Worm (Caenorhabditis elegans) whole organism, late embryonic: ENCODE results near the gene Y111B2A.12.
A peak's percentile ranks its signal among the peaks of the same experiment; 100 is the strongest.

Experiments used
- F13H6.1 ChIP-seq: sonication (generic microtip); optimal IDR thresholded peaks from 2 replicates; lab custom pipeline; 2016; ENCODE audit warnings: missing genetic modification characterization, missing compliant biosample characterization
- K09A11.1 ChIP-seq: sonication (generic microtip); optimal IDR thresholded peaks from 2 replicates; lab custom pipeline; 2017; ENCODE audit warnings: antibody characterized with exemption, mild to moderate bottlenecking, missing genetic modification characterization, missing compliant biosample characterization; ENCODE audit not compliant: insufficient read depth
- ceh-14 ChIP-seq: sonication (generic microtip); optimal IDR thresholded peaks from 2 replicates; lab custom pipeline; 2016; ENCODE audit warnings: missing genotype, missing genetic modification characterization, missing compliant biosample characterization
- ceh-18 ChIP-seq: sonication (generic microtip); optimal IDR thresholded peaks from 2 replicates; lab custom pipeline; 2016; ENCODE audit warnings: missing genetic modification characterization, missing compliant biosample characterization
- ceh-19 ChIP-seq: fragments of 200-800 bp; sonication (Bioruptor generic); optimal IDR thresholded peaks from 2 replicates; lab custom pipeline; 2018; ENCODE audit warnings: mild to moderate bottlenecking, missing genetic modification characterization, missing compliant biosample characterization
- ceh-22 ChIP-seq: sonication (generic microtip); optimal IDR thresholded peaks from 2 replicates; lab custom pipeline; 2017; ENCODE audit warnings: missing biosample characterization, missing genetic modification characterization
- ceh-30 ChIP-seq: fragments of 150-350 bp; optimal IDR thresholded peaks from 2 replicates; lab custom pipeline; 2014; ENCODE audit warnings: missing biosample characterization, missing genetic modification characterization
- ceh-45 ChIP-seq: fragments of 200-800 bp; sonication (Bioruptor generic); IDR thresholded peaks from 2 replicates; pipeline ENCODE4 v1.3.6; 2022; ENCODE audit warnings: missing genetic modification reagents, missing genetic modification characterization, missing compliant biosample characterization
- ceh-48 ChIP-seq: sonication (generic microtip); optimal IDR thresholded peaks from 2 replicates; lab custom pipeline; 2016; ENCODE audit warnings: missing genetic modification characterization, inconsistent platforms, missing compliant biosample characterization
- ceh-6 ChIP-seq: fragments of 200-800 bp; sonication (Bioruptor generic); optimal IDR thresholded peaks from 2 replicates; lab custom pipeline; 2018; ENCODE audit warnings: mild to moderate bottlenecking, missing genetic modification characterization, missing compliant biosample characterization
- che-1 ChIP-seq: sonication (generic microtip); optimal IDR thresholded peaks from 2 replicates; lab custom pipeline; 2016; ENCODE audit warnings: mild to moderate bottlenecking, missing genetic modification characterization, missing compliant biosample characterization
- dve-1 ChIP-seq: sonication (generic microtip); optimal IDR thresholded peaks from 2 replicates; lab custom pipeline; 2017; ENCODE audit warnings: antibody characterized with exemption, mild to moderate bottlenecking, missing genetic modification characterization, missing compliant biosample characterization
- elt-2 ChIP-seq: sonication (generic microtip); optimal IDR thresholded peaks from 2 replicates; lab custom pipeline; 2016; ENCODE audit warnings: missing genetic modification reagents, missing genetic modification characterization, missing compliant biosample characterization
- hlh-13 ChIP-seq: fragments of 200-800 bp; sonication (Bioruptor generic); optimal IDR thresholded peaks from 2 replicates; lab custom pipeline; 2018; ENCODE audit warnings: mild to moderate bottlenecking, missing genetic modification characterization, missing compliant biosample characterization
- hlh-6 ChIP-seq: sonication (generic microtip); optimal IDR thresholded peaks from 2 replicates; lab custom pipeline; 2016; ENCODE audit warnings: missing genotype, missing genetic modification characterization, missing compliant biosample characterization
- hlh-8 ChIP-seq: sonication (generic microtip); optimal IDR thresholded peaks from 2 replicates; lab custom pipeline; 2016; ENCODE audit warnings: missing genotype, missing genetic modification characterization, missing compliant biosample characterization
- lin-11 ChIP-seq: fragments of 200-800 bp; sonication (Bioruptor generic); optimal IDR thresholded peaks from 2 replicates; lab custom pipeline; 2018; ENCODE audit warnings: mild to moderate bottlenecking, missing genetic modification characterization, missing compliant biosample characterization
- madf-2 ChIP-seq: sonication (generic microtip); optimal IDR thresholded peaks from 2 replicates; lab custom pipeline; 2017; ENCODE audit warnings: missing genetic modification characterization, missing compliant biosample characterization
- mec-3 ChIP-seq: sonication (generic microtip); optimal IDR thresholded peaks from 2 replicates; lab custom pipeline; 2016; ENCODE audit warnings: borderline replicate concordance, missing genetic modification characterization, missing compliant biosample characterization
- nfya-1 ChIP-seq: sonication (generic microtip); optimal IDR thresholded peaks from 2 replicates; lab custom pipeline; 2017; ENCODE audit warnings: missing genetic modification characterization, mild to moderate bottlenecking, missing compliant biosample characterization, antibody characterized with exemption, moderate library complexity
- nhr-11 ChIP-seq: fragments of 150-350 bp; optimal IDR thresholded peaks from 2 replicates; lab custom pipeline; 2014; ENCODE audit warnings: missing biosample characterization, missing genetic modification characterization
- npax-4 ChIP-seq: sonication (generic microtip); optimal IDR thresholded peaks from 2 replicates; lab custom pipeline; 2016; ENCODE audit warnings: missing genetic modification characterization, missing compliant biosample characterization
- pax-1 ChIP-seq: fragments of 150-350 bp; optimal IDR thresholded peaks from 2 replicates; lab custom pipeline; 2014; ENCODE audit warnings: missing biosample characterization, missing genetic modification characterization
- pha-2 ChIP-seq: sonication (generic microtip); optimal IDR thresholded peaks from 2 replicates; lab custom pipeline; 2017; ENCODE audit warnings: mild to moderate bottlenecking, missing genetic modification characterization, missing compliant biosample characterization
- pha-4 ChIP-seq: fragments of 150-350 bp; optimal IDR thresholded peaks from 2 replicates; lab custom pipeline; 2018; ENCODE audit warnings: missing biosample characterization, missing genetic modification reagents, missing genetic modification characterization
- pros-1 ChIP-seq: fragments of 150-350 bp; optimal IDR thresholded peaks from 2 replicates; lab custom pipeline; 2014; ENCODE audit warnings: missing biosample characterization, missing genetic modification reagents, missing genetic modification characterization
- ref-2 ChIP-seq: sonication (generic microtip); optimal IDR thresholded peaks from 2 replicates; lab custom pipeline; 2016; ENCODE audit warnings: missing genetic modification characterization, missing compliant biosample characterization
- rnt-1 ChIP-seq: sonication (generic microtip); optimal IDR thresholded peaks from 2 replicates; lab custom pipeline; 2016; ENCODE audit warnings: missing genetic modification characterization, missing compliant biosample characterization
- sdc-2 ChIP-seq: sonication (generic microtip); optimal IDR thresholded peaks from 2 replicates; lab custom pipeline; 2016; ENCODE audit warnings: missing genotype, missing genetic modification characterization, missing compliant biosample characterization
- sox-2 ChIP-seq: fragments of 200-800 bp; sonication (Bioruptor generic); IDR thresholded peaks from 2 replicates; pipeline ENCODE4 v1.3.6; 2022; ENCODE audit warnings: missing genetic modification reagents, missing genetic modification characterization, missing compliant biosample characterization
- tbx-2 ChIP-seq: sonication (generic microtip); optimal IDR thresholded peaks from 2 replicates; lab custom pipeline; 2016; ENCODE audit warnings: missing genetic modification characterization, missing compliant biosample characterization
- tbx-7 ChIP-seq: sonication (generic microtip); optimal IDR thresholded peaks from 2 replicates; lab custom pipeline; 2016; ENCODE audit warnings: missing genotype, missing genetic modification characterization, missing compliant biosample characterization
- ttx-3 ChIP-seq: sonication (generic microtip); optimal IDR thresholded peaks from 2 replicates; lab custom pipeline; 2016; ENCODE audit warnings: missing genetic modification reagents, missing genetic modification characterization, missing compliant biosample characterization
- unc-3 ChIP-seq, 2 experiments: fragments of 200-800 bp in 1 of 2; sonication (Bioruptor generic) in 1 of 2; sonication (generic microtip) in 1 of 2; conservative IDR thresholded peaks in 1 of 2; optimal IDR thresholded peaks in 1 of 2; 2 replicates each; pipeline versions ENCODE4 v1.3.6 to Lab custom; 2016 to 2022; ENCODE audit warnings: missing compliant biosample characterization in 2 of 2, missing genetic modification characterization in 2 of 2, missing genetic modification reagents in 1 of 2
- unc-55 ChIP-seq: sonication (generic microtip); optimal IDR thresholded peaks from 2 replicates; lab custom pipeline; 2017; ENCODE audit warnings: missing biosample characterization, missing genetic modification reagents, missing genetic modification characterization
- zip-5 ChIP-seq: sonication (generic microtip); optimal IDR thresholded peaks from 2 replicates; lab custom pipeline; 2016; ENCODE audit warnings: missing genetic modification characterization, missing compliant biosample characterization
- ztf-16 ChIP-seq: sonication (generic microtip); optimal IDR thresholded peaks from 2 replicates; lab custom pipeline; 2017; ENCODE audit warnings: missing genetic modification characterization, missing compliant biosample characterization

Y111B2A.12 gene

ce11 chrIII:12642511-12643168, 33.6 kb downstream of the Y111B2A.12 start:
- peak; percentile 93 for TF ChIP-seq dve-1
- TF ChIP-seq tbx-7 (tag; lab: Kevin White, UChicago) = no peak

- TF ChIP-seq dve-1 (no peak), nfya-1 (tag; lab: Kevin White, UChicago) (peak; percentile 87)
Measured at ce11 chrIII:12644669-12645068, 35.6 kb downstream of the Y111B2A.12 start.

ce11 chrIII:12651946-12652345, 42.9 kb downstream of the Y111B2A.12 start:
- no peak for TF ChIP-seq K09A11.1 (tag; lab: Kevin White, UChicago)
- TF ChIP-seq ceh-30 = no peak
- no peak for TF ChIP-seq unc-3 (GFP tag; conservative IDR thresholded peaks at IDR 0.05; lab: Robert Waterston, UW)
- TF ChIP-seq unc-3 (tag; optimal IDR thresholded peaks at IDR 0.05; lab: Kevin White, UChicago) = no peak
- TF ChIP-seq hlh-8 (tag; lab: Kevin White, UChicago) = no peak
- TF ChIP-seq pha-2 (tag; lab: Kevin White, UChicago) = no peak
- TF ChIP-seq zip-5 = no peak
- no peak for TF ChIP-seq ceh-18 (tag; lab: Kevin White, UChicago)
- no peak for TF ChIP-seq lin-11 (tag; lab: Kevin White, UChicago)
- TF ChIP-seq tbx-2 (tag; lab: Kevin White, UChicago) = no peak
- TF ChIP-seq ceh-45 (GFP tag; lab: Robert Waterston, UW) = no peak
- no peak for TF ChIP-seq ceh-14 (tag; lab: Kevin White, UChicago)
- no peak for TF ChIP-seq ceh-19 (GFP tag; lab: Kevin White, UChicago)
- TF ChIP-seq ceh-22 (tag; lab: Kevin White, UChicago) = no peak
- no peak for TF ChIP-seq madf-2
- no peak for TF ChIP-seq sox-2 (GFP tag; lab: Robert Waterston, UW)
- no peak for TF ChIP-seq elt-2 (tag; lab: Kevin White, UChicago)
- TF ChIP-seq ztf-16 (tag; lab: Kevin White, UChicago) = no peak
- no peak for TF ChIP-seq ceh-6 (GFP tag; lab: Kevin White, UChicago)
- no peak for TF ChIP-seq rnt-1 (tag; lab: Kevin White, UChicago)
- TF ChIP-seq, all 69 proteins: peak for 0

ce11 chrIII:12652609-12653008, 43.5 kb downstream of the Y111B2A.12 start:
- TF ChIP-seq hlh-13 (GFP tag; lab: Kevin White, UChicago) (no peak), ceh-48 (tag; lab: Kevin White, UChicago) (no peak), ztf-16 (tag; lab: Kevin White, UChicago) (no peak), nfya-1 (tag; lab: Kevin White, UChicago) (peak; percentile 79)

- no peak for TF ChIP-seq mec-3 (tag; lab: Kevin White, UChicago)
- no peak for TF ChIP-seq ztf-16 (tag; lab: Kevin White, UChicago)
- TF ChIP-seq pros-1 (tag; lab: Kevin White, UChicago) = no peak
- no peak for TF ChIP-seq pax-1
- no peak for TF ChIP-seq ref-2
- TF ChIP-seq pha-4 (tag; lab: Kevin White, UChicago) = no peak
- TF ChIP-seq hlh-6 = no peak
- no peak for TF ChIP-seq hlh-8 (tag; lab: Kevin White, UChicago)
- TF ChIP-seq sdc-2 (tag; lab: Kevin White, UChicago) = no peak
- TF ChIP-seq npax-4 = no peak
- TF ChIP-seq che-1 (tag; lab: Kevin White, UChicago) = no peak
- TF ChIP-seq ceh-22 (tag; lab: Kevin White, UChicago) = no peak
- TF ChIP-seq F13H6.1 (tag; lab: Kevin White, UChicago) = no peak
- no peak for TF ChIP-seq nhr-11 (tag; lab: Kevin White, UChicago)
- no peak for TF ChIP-seq ceh-30
- TF ChIP-seq tbx-7 (tag; lab: Kevin White, UChicago) = no peak
- no peak for TF ChIP-seq ttx-3 (tag; lab: Kevin White, UChicago)
- TF ChIP-seq unc-55 = no peak
- no peak for TF ChIP-seq K09A11.1 (tag; lab: Kevin White, UChicago)
- TF ChIP-seq, all 69 proteins: peak for 0
Measured at ce11 chrIII:12658649-12659048, 49.6 kb downstream of the Y111B2A.12 start.
